Worm (Caenorhabditis elegans): ENCODE measurements around the gene T03D3.5.

DNA sequence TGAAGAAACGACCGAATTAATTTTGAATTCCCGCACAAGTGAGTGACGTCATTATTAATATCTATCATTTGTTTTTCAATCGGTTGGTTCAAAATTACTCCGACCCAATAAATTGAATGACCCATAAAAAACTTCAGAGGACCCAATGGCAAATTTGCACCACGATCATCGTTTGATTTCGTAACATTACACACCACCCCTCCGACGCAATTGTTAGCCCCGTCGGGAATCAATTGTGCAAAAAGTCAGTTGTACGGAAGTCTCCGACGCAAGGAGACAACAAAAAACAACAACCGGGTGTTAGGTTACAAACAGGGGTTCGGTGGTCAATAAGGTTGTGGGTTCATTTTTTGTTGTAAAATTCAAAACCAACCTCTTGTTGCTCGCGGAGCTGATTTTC lies 24.7 kb downstream of the T03D3.5 start:
- TF ChIP-seq ceh-82 (tag; optimal IDR thresholded peaks at IDR 0.05) (no peak), daf-12 (tag; optimal IDR thresholded peaks at IDR 0.05) (no peak), nhr-23 (tag; optimal IDR thresholded peaks at IDR 0.05) (no peak), mdl-1 (tag; optimal IDR thresholded peaks at IDR 0.05) (no peak), lin-39 (tag; optimal IDR thresholded peaks at IDR 0.05) (no peak), zag-1 (tag; optimal IDR thresholded peaks at IDR 0.05) (no peak), pqm-1 (tag; optimal IDR thresholded peaks at IDR 0.05) (no peak), snpc-4 (tag; optimal IDR thresholded peaks at IDR 0.05) (no peak)
